Fruit fly (Drosophila melanogaster) whole organism, embryonic: ENCODE data around the gene CG43800.

Source experiments
- BtbVII ChIP-seq: fragments of 200-800 bp; sonication (Bioruptor generic); optimal IDR thresholded peaks from 3 replicates; lab custom pipeline; 2017; ENCODE audit warnings: missing biosample characterization, mild to moderate bottlenecking, missing genetic modification characterization
- CG10147 ChIP-seq: fragments of 200-800 bp; sonication (Bioruptor generic); optimal IDR thresholded peaks from 2 replicates; lab custom pipeline; 2019; ENCODE audit warnings: missing biosample characterization, mild to moderate bottlenecking, missing genetic modification characterization, moderate library complexity
- CG10543 ChIP-seq: fragments of 200-800 bp; sonication (Bioruptor generic); optimal IDR thresholded peaks from 3 replicates; lab custom pipeline; 2017; ENCODE audit warnings: missing biosample characterization, mild to moderate bottlenecking, missing genetic modification characterization, moderate library complexity
- CG11504 ChIP-seq: fragments of 200-800 bp; sonication (Bioruptor generic); optimal IDR thresholded peaks from 3 replicates; lab custom pipeline; 2019; ENCODE audit warnings: missing biosample characterization, mild to moderate bottlenecking, missing genetic modification characterization, moderate library complexity
- CG12391 ChIP-seq: fragments of 200-800 bp; sonication (Bioruptor generic); optimal IDR thresholded peaks from 3 replicates; lab custom pipeline; 2018; ENCODE audit warnings: missing biosample characterization, mild to moderate bottlenecking, missing genetic modification characterization, moderate library complexity
- CG13624 ChIP-seq: fragments of 200-800 bp; sonication (Bioruptor generic); optimal IDR thresholded peaks from 2 replicates; lab custom pipeline; 2016; ENCODE audit warnings: missing biosample characterization, missing genetic modification characterization
- CG14014 ChIP-seq: fragments of 200-800 bp; sonication (Bioruptor generic); IDR thresholded peaks from 2 replicates; pipeline ENCODE4 v1.3.6; 2022; ENCODE audit warnings: missing biosample characterization, missing genetic modification characterization
- CG14441 ChIP-seq: fragments of 200-800 bp; sonication (Bioruptor generic); IDR thresholded peaks from 2 replicates; pipeline ENCODE4 v1.3.6; 2022; ENCODE audit warnings: missing biosample characterization, missing genetic modification characterization
- CG1647 ChIP-seq: fragments of 200-800 bp; sonication (Bioruptor generic); optimal IDR thresholded peaks from 3 replicates; lab custom pipeline; 2016; ENCODE audit warnings: missing biosample characterization, missing genetic modification characterization
- CG3407 ChIP-seq: fragments of 200-800 bp; sonication (Bioruptor generic); optimal IDR thresholded peaks from 2 replicates; lab custom pipeline; 2018; ENCODE audit warnings: missing biosample characterization, mild to moderate bottlenecking, missing genetic modification characterization
- CG34376 ChIP-seq: fragments of 200-800 bp; sonication (Bioruptor generic); optimal IDR thresholded peaks from 2 replicates; lab custom pipeline; 2018; ENCODE audit warnings: missing biosample characterization, mild to moderate bottlenecking, missing genetic modification characterization
- CG4854 ChIP-seq: fragments of 200-800 bp; sonication (Bioruptor generic); optimal IDR thresholded peaks from 2 replicates; lab custom pipeline; 2016; ENCODE audit warnings: missing biosample characterization, missing genetic modification characterization, inconsistent platforms
- CG6813 ChIP-seq: fragments of 200-800 bp; sonication (Bioruptor generic); optimal IDR thresholded peaks from 2 replicates; lab custom pipeline; 2017; ENCODE audit warnings: missing biosample characterization, missing genetic modification characterization, mild to moderate bottlenecking, moderate library complexity, missing genetic modification reagents
- CG7987 ChIP-seq: fragments of 200-800 bp; sonication (Bioruptor generic); optimal IDR thresholded peaks from 2 replicates; lab custom pipeline; 2018; ENCODE audit warnings: missing biosample characterization, mild to moderate bottlenecking, missing genetic modification characterization, moderate library complexity
- CG9727 ChIP-seq: fragments of 200-800 bp; sonication (Bioruptor generic); optimal IDR thresholded peaks from 3 replicates; lab custom pipeline; 2017; ENCODE audit warnings: missing biosample characterization, mild to moderate bottlenecking, missing genetic modification characterization
- CoRest ChIP-seq: fragments of 200-800 bp; sonication (Bioruptor generic); optimal IDR thresholded peaks from 3 replicates; lab custom pipeline; 2018; ENCODE audit warnings: missing biosample characterization, mild to moderate bottlenecking, missing genetic modification characterization, moderate library complexity
- CrebB ChIP-seq: fragments of 200-800 bp; sonication (Bioruptor generic); optimal IDR thresholded peaks from 3 replicates; lab custom pipeline; 2018; ENCODE audit warnings: missing biosample characterization, mild to moderate bottlenecking, missing genetic modification characterization
- E2f2 ChIP-seq: fragments of 200-800 bp; sonication (Bioruptor generic); IDR thresholded peaks from 2 replicates; pipeline ENCODE4 v1.3.6; 2022; ENCODE audit warnings: missing biosample characterization, missing genetic modification characterization
- Ets65A ChIP-seq: fragments of 200-800 bp; sonication (Bioruptor generic); peaks from one replicate; lab custom pipeline; 2016; ENCODE audit warnings: missing biosample characterization, missing genetic modification characterization
- GATAe ChIP-seq: fragments of 200-800 bp; sonication (Bioruptor generic); conservative IDR thresholded peaks from 2 replicates; pipeline ENCODE4 v1.3.6; 2022; ENCODE audit warnings: missing biosample characterization, missing genetic modification characterization
- HLH4C ChIP-seq: fragments of 200-800 bp; sonication (Bioruptor generic); IDR thresholded peaks from 3 replicates; pipeline ENCODE4 v1.3.6; 2022; ENCODE audit warnings: missing biosample characterization, missing genetic modification characterization; ENCODE audit not compliant: partially characterized antibody
- Hey ChIP-seq: fragments of 200-800 bp; sonication (Bioruptor generic); optimal IDR thresholded peaks from 3 replicates; lab custom pipeline; 2018; ENCODE audit warnings: missing biosample characterization, mild to moderate bottlenecking, missing genetic modification characterization
- Hr3 ChIP-seq: fragments of 200-800 bp; sonication (Bioruptor generic); optimal IDR thresholded peaks from 3 replicates; lab custom pipeline; 2016; ENCODE audit warnings: missing biosample characterization, missing genetic modification characterization
- Hr78 ChIP-seq, 2 experiments: fragments of 200-800 bp in 1 of 2; fragments of >200 bp in 1 of 2; sonication (Bioruptor generic) in 1 of 2; optimal IDR thresholded peaks; 2 replicates each; lab custom pipeline; 2017 to 2019; ENCODE audit warnings: missing biosample characterization in 2 of 2, missing genetic modification characterization in 2 of 2, mild to moderate bottlenecking in 1 of 2, moderate library complexity in 1 of 2
- Lhr ChIP-seq: fragments of 200-800 bp; sonication (Bioruptor generic); optimal IDR thresholded peaks from 3 replicates; lab custom pipeline; 2017; ENCODE audit warnings: mild to moderate bottlenecking, missing biosample characterization, missing genetic modification reagents, missing genetic modification characterization
- Med ChIP-seq: fragments of 200-800 bp; sonication (Bioruptor generic); peaks from one replicate; lab custom pipeline; 2016; ENCODE audit warnings: missing biosample characterization, missing genetic modification characterization, mild to moderate bottlenecking, inconsistent platforms, moderate library complexity
- Ptx1 ChIP-seq: fragments of 200-800 bp; sonication (Bioruptor generic); IDR thresholded peaks from 2 replicates; pipeline ENCODE4 v1.3.6; 2022; ENCODE audit warnings: missing biosample characterization, missing genetic modification characterization
- Stat92E ChIP-seq, 3 experiments: fragments of >200 bp in 2 of 3; fragments of 200-800 bp in 1 of 3; sonication (Bioruptor generic) in 1 of 3; optimal IDR thresholded peaks; 2 replicates each; lab custom pipeline; 2017 to 2019; ENCODE audit warnings: missing biosample characterization in 3 of 3, missing genetic modification characterization in 3 of 3, mild to moderate bottlenecking in 1 of 3, moderate library complexity in 1 of 3
- ac ChIP-seq: fragments of 200-800 bp; sonication (Bioruptor generic); optimal IDR thresholded peaks from 3 replicates; lab custom pipeline; 2017; ENCODE audit warnings: missing biosample characterization, mild to moderate bottlenecking, missing genetic modification characterization
- az2 ChIP-seq: fragments of 200-800 bp; sonication (Bioruptor generic); optimal IDR thresholded peaks from 3 replicates; lab custom pipeline; 2016; ENCODE audit warnings: missing biosample characterization, missing genetic modification characterization
- ftz-f1 ChIP-seq: fragments of 200-800 bp; sonication (Bioruptor generic); optimal IDR thresholded peaks from 2 replicates; lab custom pipeline; 2016; ENCODE audit warnings: missing biosample characterization, missing genetic modification characterization
- gem ChIP-seq: fragments of 200-800 bp; sonication (Bioruptor generic); optimal IDR thresholded peaks from 2 replicates; lab custom pipeline; 2019; ENCODE audit warnings: missing biosample characterization, mild to moderate bottlenecking, missing genetic modification characterization, moderate library complexity
- gro ChIP-seq: fragments of 200-800 bp; sonication (Bioruptor generic); optimal IDR thresholded peaks from 2 replicates; lab custom pipeline; 2016; ENCODE audit warnings: missing biosample characterization, missing genetic modification characterization
- her ChIP-seq: fragments of 200-800 bp; sonication (Bioruptor generic); optimal IDR thresholded peaks from 2 replicates; lab custom pipeline; 2016; ENCODE audit warnings: missing biosample characterization, missing genetic modification characterization
- hkb ChIP-seq, 2 experiments: fragments of 200-800 bp in 1 of 2; fragments of >200 bp in 1 of 2; sonication (Bioruptor generic) in 1 of 2; IDR thresholded peaks in 1 of 2; optimal IDR thresholded peaks in 1 of 2; 2 replicates each; pipeline versions ENCODE4 v1.3.6 to Lab custom; 2017 to 2022; ENCODE audit warnings: missing biosample characterization in 1 of 2, missing genetic modification characterization in 1 of 2
- hth ChIP-seq: fragments of >200 bp; optimal IDR thresholded peaks from 2 replicates; lab custom pipeline; 2017; ENCODE audit warnings: inconsistent platforms
- knrl ChIP-seq: fragments of 200-800 bp; sonication (Bioruptor generic); IDR thresholded peaks from 3 replicates; pipeline ENCODE4 v1.3.6; 2022; ENCODE audit warnings: missing biosample characterization, missing genetic modification characterization; ENCODE audit not compliant: partially characterized antibody
- lmd ChIP-seq: fragments of 200-800 bp; sonication (Bioruptor generic); IDR thresholded peaks from 2 replicates; pipeline ENCODE4 v1.3.6; 2022; ENCODE audit warnings: missing biosample characterization, missing genetic modification characterization
- nau ChIP-seq: fragments of 200-800 bp; sonication (Bioruptor generic); optimal IDR thresholded peaks from 3 replicates; lab custom pipeline; 2017; ENCODE audit warnings: missing biosample characterization, mild to moderate bottlenecking, missing genetic modification characterization, missing genetic modification reagents
- oc ChIP-seq: fragments of 200-800 bp; sonication (Bioruptor generic); optimal IDR thresholded peaks from 2 replicates; lab custom pipeline; 2018; ENCODE audit warnings: missing biosample characterization, mild to moderate bottlenecking, missing genetic modification characterization, moderate library complexity
- org-1 ChIP-seq: fragments of 200-800 bp; sonication (Bioruptor generic); optimal IDR thresholded peaks from 2 replicates; lab custom pipeline; 2017; ENCODE audit warnings: missing biosample characterization, missing genetic modification characterization
- pfk ChIP-seq: fragments of 200-800 bp; sonication (Bioruptor generic); optimal IDR thresholded peaks from 2 replicates; lab custom pipeline; 2018; ENCODE audit warnings: missing biosample characterization, mild to moderate bottlenecking, missing genetic modification characterization, moderate library complexity
- ranshi ChIP-seq: fragments of 200-800 bp; sonication (Bioruptor generic); IDR thresholded peaks from 2 replicates; pipeline ENCODE4 v1.3.6; 2022; ENCODE audit warnings: missing biosample characterization, missing genetic modification characterization
- run ChIP-seq: fragments of 200-800 bp; sonication (Bioruptor generic); optimal IDR thresholded peaks from 3 replicates; lab custom pipeline; 2018; ENCODE audit warnings: missing biosample characterization, mild to moderate bottlenecking, missing genetic modification characterization
- sd ChIP-seq: fragments of 200-800 bp; sonication (Bioruptor generic); optimal IDR thresholded peaks from 3 replicates; lab custom pipeline; 2018; ENCODE audit warnings: missing biosample characterization, mild to moderate bottlenecking, missing genetic modification characterization, moderate library complexity
- sr ChIP-seq: fragments of 200-800 bp; sonication (Bioruptor generic); IDR thresholded peaks from 3 replicates; pipeline ENCODE4 v1.3.6; 2022; ENCODE audit warnings: missing biosample characterization, missing genetic modification characterization
- stc ChIP-seq: fragments of 200-800 bp; sonication (Bioruptor generic); IDR thresholded peaks from 2 replicates; pipeline ENCODE4 v1.3.6; 2022; ENCODE audit warnings: missing biosample characterization, missing genetic modification characterization
- vnd ChIP-seq: fragments of 200-800 bp; sonication (Bioruptor generic); IDR thresholded peaks from 3 replicates; pipeline ENCODE4 v1.3.6; 2022; ENCODE audit warnings: missing biosample characterization, missing genetic modification characterization; ENCODE audit not compliant: partially characterized antibody
- vvl ChIP-seq: fragments of 200-800 bp; sonication (Bioruptor generic); IDR thresholded peaks from 2 replicates; pipeline ENCODE4 v1.3.6; 2022; ENCODE audit warnings: missing biosample characterization, missing genetic modification characterization
- zf30C ChIP-seq: fragments of 200-800 bp; sonication (Bioruptor generic); optimal IDR thresholded peaks from 3 replicates; lab custom pipeline; 2018; ENCODE audit warnings: missing biosample characterization, mild to moderate bottlenecking, missing genetic modification characterization

CG43800 gene

dm6 chr2L:7239310-7239709 lies 6.7 kb upstream of the CG43800 start (continued):
- TF ChIP-seq Ets65A (GFP tag; lab: Kevin White, UChicago): no peak
- peak; percentile 18 for TF ChIP-seq gem (tag; lab: Kevin White, UChicago)
- peak; percentile 66 for TF ChIP-seq CG9727
- no peak for TF ChIP-seq vnd
- TF ChIP-seq CG14441: peak; percentile 36; the same call in 1 of the 2 replicates
- TF ChIP-seq stc (GFP tag; lab: Robert Waterston, UW): no peak
- TF ChIP-seq vvl (GFP tag; lab: Robert Waterston, UW): no peak
- peak; percentile 38 for TF ChIP-seq org-1
- no peak for TF ChIP-seq CG10147 (GFP tag; lab: Kevin White, UChicago)
- peak; percentile 33 for TF ChIP-seq CG1647 (GFP tag; lab: Kevin White, UChicago)
- peak; percentile 4 for TF ChIP-seq run (tag; lab: Kevin White, UChicago)
- TF ChIP-seq her: peak; percentile 14
- no peak for TF ChIP-seq HLH4C (GFP tag; lab: Robert Waterston, UW)
- TF ChIP-seq Lhr (GFP tag; lab: Kevin White, UChicago): no peak
- TF ChIP-seq CrebB (tag; lab: Kevin White, UChicago): peak; percentile 13
- TF ChIP-seq gro (GFP tag; lab: Kevin White, UChicago): peak; percentile 27
- no peak for TF ChIP-seq hth (lab: Kevin White, UChicago)
- no peak for TF ChIP-seq Ptx1 (GFP tag; lab: Robert Waterston, UW)
- TF ChIP-seq CG7987 (GFP tag; lab: Kevin White, UChicago): peak; percentile 53
- no peak for TF ChIP-seq CoRest (tag; lab: Kevin White, UChicago)
- TF ChIP-seq pfk (GFP tag; lab: Kevin White, UChicago): no peak
- TF ChIP-seq knrl (GFP tag; lab: Robert Waterston, UW): no peak
- TF ChIP-seq ftz-f1 (GFP tag; lab: Kevin White, UChicago): no peak
- TF ChIP-seq CG13624 (GFP tag; lab: Kevin White, UChicago): peak; percentile 8
- TF ChIP-seq CG14014 (GFP tag; lab: Robert Waterston, UW): peak; percentile 31; the same call in 1 of the 2 replicates
- TF ChIP-seq BtbVII: peak; percentile 36
- no peak for TF ChIP-seq zf30C (GFP tag; lab: Kevin White, UChicago)
- peak; percentile 18 for TF ChIP-seq CG3407 (GFP tag; lab: Kevin White, UChicago)
- TF ChIP-seq CG6813 (GFP tag; lab: Kevin White, UChicago): peak; percentile 38
- peak; percentile 41 for TF ChIP-seq CG10543
- TF ChIP-seq CG4854 (GFP tag; lab: Kevin White, UChicago): peak; percentile 36
- no peak for TF ChIP-seq GATAe (GFP tag; lab: Robert Waterston, UW)
- peak; percentile 23 for TF ChIP-seq CG34376 (GFP tag; lab: Kevin White, UChicago)
- TF ChIP-seq lmd (GFP tag; lab: Robert Waterston, UW): no peak
- no peak for TF ChIP-seq E2f2 (GFP tag; lab: Robert Waterston, UW)
- peak; percentile 14 for TF ChIP-seq nau
- TF ChIP-seq CG12391 (tag; lab: Kevin White, UChicago): no peak
- no peak for TF ChIP-seq ac
- TF ChIP-seq sd (tag; lab: Kevin White, UChicago): peak; percentile 22
- TF ChIP-seq sr (GFP tag; lab: Robert Waterston, UW): no peak
- no peak for TF ChIP-seq Hr78 (GFP tag; optimal IDR thresholded peaks at IDR 0.05; lab: Kevin White, UChicago)
- TF ChIP-seq Med (GFP tag; lab: Kevin White, UChicago): peak; percentile 91
- no peak for TF ChIP-seq oc (tag; lab: Kevin White, UChicago)
- peak; percentile 38 for TF ChIP-seq Hey (tag; lab: Kevin White, UChicago)
- no peak for TF ChIP-seq Hr3
- no peak for TF ChIP-seq hkb (optimal IDR thresholded peaks at IDR 0.05; lab: Kevin White, UChicago)
- TF ChIP-seq hkb (GFP tag; IDR thresholded peaks at IDR 0.05; lab: Robert Waterston, UW): 0 out of 2 replicates have a peak, but pooled peaks have one; percentile 17
- TF ChIP-seq az2 (GFP tag; lab: Kevin White, UChicago): no peak
- TF ChIP-seq Stat92E (GFP tag; optimal IDR thresholded peaks at IDR 0.05; lab: Kevin White, UChicago): no peak
- no peak for TF ChIP-seq CG11504 (tag; lab: Kevin White, UChicago)
- no peak for TF ChIP-seq ranshi
